Worm (Caenorhabditis elegans) whole organism, late embryonic: ENCODE data around the gene gnrr-4.

Experiments
- ama-1 ChIP-seq: fragments of 150-350 bp; optimal IDR thresholded peaks from 2 replicates; lab custom pipeline; 2014
- ceh-14 ChIP-seq: sonication (generic microtip); optimal IDR thresholded peaks from 2 replicates; lab custom pipeline; 2016; ENCODE audit warnings: missing genotype, missing genetic modification characterization, missing compliant biosample characterization
- dmd-4 ChIP-seq: sonication (generic microtip); optimal IDR thresholded peaks from 2 replicates; lab custom pipeline; 2016; ENCODE audit warnings: borderline replicate concordance, missing genetic modification characterization, missing compliant biosample characterization
- dve-1 ChIP-seq: sonication (generic microtip); optimal IDR thresholded peaks from 2 replicates; lab custom pipeline; 2017; ENCODE audit warnings: antibody characterized with exemption, mild to moderate bottlenecking, missing genetic modification characterization, missing compliant biosample characterization
- elt-4 ChIP-seq: sonication (generic microtip); optimal IDR thresholded peaks from 2 replicates; lab custom pipeline; 2016; ENCODE audit warnings: missing genetic modification characterization, missing compliant biosample characterization
- ets-4 ChIP-seq: sonication (generic microtip); optimal IDR thresholded peaks from 2 replicates; lab custom pipeline; 2016; ENCODE audit warnings: missing genetic modification characterization, missing compliant biosample characterization
- hlh-13 ChIP-seq: fragments of 200-800 bp; sonication (Bioruptor generic); optimal IDR thresholded peaks from 2 replicates; lab custom pipeline; 2018; ENCODE audit warnings: mild to moderate bottlenecking, missing genetic modification characterization, missing compliant biosample characterization
- npax-4 ChIP-seq: sonication (generic microtip); optimal IDR thresholded peaks from 2 replicates; lab custom pipeline; 2016; ENCODE audit warnings: missing genetic modification characterization, missing compliant biosample characterization
- pha-4 ChIP-seq: fragments of 150-350 bp; optimal IDR thresholded peaks from 2 replicates; lab custom pipeline; 2018; ENCODE audit warnings: missing biosample characterization, missing genetic modification reagents, missing genetic modification characterization
- pros-1 ChIP-seq: fragments of 150-350 bp; optimal IDR thresholded peaks from 2 replicates; lab custom pipeline; 2014; ENCODE audit warnings: missing biosample characterization, missing genetic modification reagents, missing genetic modification characterization
- sox-4 ChIP-seq: sonication (generic microtip); optimal IDR thresholded peaks from 2 replicates; lab custom pipeline; 2017; ENCODE audit warnings: mild to moderate bottlenecking, missing genetic modification characterization, inconsistent platforms, missing compliant biosample characterization
- tbx-2 ChIP-seq: sonication (generic microtip); optimal IDR thresholded peaks from 2 replicates; lab custom pipeline; 2016; ENCODE audit warnings: missing genetic modification characterization, missing compliant biosample characterization

- TF ChIP-seq ets-4 (no peak), sox-4 (tag; lab: Kevin White, UChicago) (no peak), pha-4 (no peak), hlh-13 (GFP tag; lab: Kevin White, UChicago) (no peak), dve-1 (tag; lab: Kevin White, UChicago) (no peak), dmd-4 (tag; lab: Kevin White, UChicago) (no peak), npax-4 (tag; lab: Kevin White, UChicago) (no peak), ceh-14 (tag; lab: Kevin White, UChicago) (no peak), pros-1 (no peak), ama-1 (lab: Kevin White, UChicago) (no peak), elt-4 (tag; lab: Kevin White, UChicago) (no peak), tbx-2 (tag; lab: Kevin White, UChicago) (no peak)
Measured at ce11 chrX:5753141-5753540, 10.0 kb upstream of the gnrr-4 start.
